Worm (Caenorhabditis elegans) whole organism, young adult: ENCODE results near the gene ndab-2.

ENCODE experiments used
- B0336.3 ChIP-seq: fragments of 200-800 bp; sonication (Bioruptor generic); IDR thresholded peaks from 2 replicates; pipeline ENCODE4 v1.3.6; 2022; ENCODE audit warnings: missing genetic modification characterization, missing compliant biosample characterization
- D2030.7 ChIP-seq: fragments of 200-800 bp; sonication (Bioruptor generic); IDR thresholded peaks from 2 replicates; pipeline ENCODE4 v1.3.6; 2022; ENCODE audit warnings: missing genetic modification reagents, missing genetic modification characterization, missing compliant biosample characterization
- F22D6.2 ChIP-seq: sonication (generic microtip); optimal IDR thresholded peaks from 2 replicates; lab custom pipeline; 2016; ENCODE audit warnings: mild to moderate bottlenecking, missing genetic modification characterization, missing compliant biosample characterization
- F39B2.1 ChIP-seq: fragments of 200-800 bp; sonication (Bioruptor generic); IDR thresholded peaks from 2 replicates; pipeline ENCODE4 v1.3.6; 2022; ENCODE audit warnings: missing genetic modification reagents, missing genetic modification characterization, missing compliant biosample characterization
- F55B11.4 ChIP-seq: sonication (generic microtip); optimal IDR thresholded peaks from 2 replicates; lab custom pipeline; 2016; ENCODE audit warnings: missing compliant biosample characterization, missing genetic modification characterization, borderline replicate concordance; ENCODE audit not compliant: insufficient read depth
- F57A8.1 ChIP-seq: fragments of 200-800 bp; sonication (Bioruptor generic); optimal IDR thresholded peaks from 2 replicates; lab custom pipeline; 2018; ENCODE audit warnings: mild to moderate bottlenecking, missing genetic modification characterization, moderate library complexity, missing compliant biosample characterization
- F57C9.4 ChIP-seq: sonication (generic microtip); optimal IDR thresholded peaks from 2 replicates; lab custom pipeline; 2017; ENCODE audit warnings: mild to moderate bottlenecking, missing genetic modification characterization, missing compliant biosample characterization
- T07F8.4 ChIP-seq: sonication (generic microtip); optimal IDR thresholded peaks from 2 replicates; lab custom pipeline; 2016; ENCODE audit warnings: mild to moderate bottlenecking, missing genetic modification characterization, moderate library complexity, missing compliant biosample characterization
- T26A5.8 ChIP-seq: sonication (generic microtip); optimal IDR thresholded peaks from 2 replicates; lab custom pipeline; 2016; ENCODE audit warnings: missing genetic modification characterization, missing compliant biosample characterization
- Y79H2A.3 ChIP-seq: fragments of 200-800 bp; sonication (Bioruptor generic); conservative IDR thresholded peaks from 2 replicates; pipeline ENCODE4 v1.3.6; 2022; ENCODE audit warnings: missing genetic modification reagents, missing genetic modification characterization, missing compliant biosample characterization
- Y95B8A.8 ChIP-seq: fragments of 200-800 bp; sonication (Bioruptor generic); IDR thresholded peaks from 2 replicates; pipeline ENCODE4 v1.3.6; 2022; ENCODE audit warnings: missing genetic modification reagents, missing genetic modification characterization, missing compliant biosample characterization
- akir-1 ChIP-seq: fragments of 200-800 bp; sonication (Bioruptor generic); optimal IDR thresholded peaks from 2 replicates; lab custom pipeline; 2018; ENCODE audit warnings: mild to moderate bottlenecking, missing genetic modification characterization, moderate library complexity, missing compliant biosample characterization
- aptf-2 ChIP-seq: fragments of 200-800 bp; sonication (Bioruptor generic); conservative IDR thresholded peaks from 2 replicates; pipeline ENCODE4 v1.3.6; 2022; ENCODE audit warnings: missing genetic modification reagents, missing genetic modification characterization, missing compliant biosample characterization
- aptf-3 ChIP-seq: fragments of 200-800 bp; sonication (Bioruptor generic); IDR thresholded peaks from 2 replicates; pipeline ENCODE4 v1.3.6; 2022; ENCODE audit warnings: missing genetic modification characterization, missing compliant biosample characterization
- atf-7 ChIP-seq: sonication (generic microtip); optimal IDR thresholded peaks from 2 replicates; lab custom pipeline; 2017; ENCODE audit warnings: mild to moderate bottlenecking, missing genetic modification characterization, missing compliant biosample characterization
- athp-1 ChIP-seq: sonication (generic microtip); optimal IDR thresholded peaks from 2 replicates; lab custom pipeline; 2017; ENCODE audit warnings: mild to moderate bottlenecking, missing genetic modification characterization, missing compliant biosample characterization
- bed-1 ChIP-seq: fragments of 200-800 bp; sonication (Bioruptor generic); IDR thresholded peaks from 2 replicates; pipeline ENCODE4 v1.3.6; 2022; ENCODE audit warnings: missing genetic modification reagents, missing genetic modification characterization, missing compliant biosample characterization
- ccch-3 ChIP-seq: fragments of 200-800 bp; sonication (Bioruptor generic); optimal IDR thresholded peaks from 2 replicates; lab custom pipeline; 2018; ENCODE audit warnings: mild to moderate bottlenecking, missing genetic modification characterization, missing compliant biosample characterization
- ceh-27 ChIP-seq: fragments of 200-800 bp; sonication (Bioruptor generic); optimal IDR thresholded peaks from 2 replicates; lab custom pipeline; 2018; ENCODE audit warnings: mild to moderate bottlenecking, missing genetic modification characterization, moderate library complexity, missing compliant biosample characterization
- die-1 ChIP-seq: sonication (generic microtip); optimal IDR thresholded peaks from 2 replicates; lab custom pipeline; 2016; ENCODE audit warnings: missing genotype, mild to moderate bottlenecking, missing genetic modification characterization, missing compliant biosample characterization
- dox-1 ChIP-seq: fragments of 200-800 bp; sonication (Bioruptor generic); IDR thresholded peaks from 2 replicates; pipeline ENCODE4 v1.3.6; 2022; ENCODE audit warnings: missing genetic modification reagents, missing genetic modification characterization, missing compliant biosample characterization
- egl-44 ChIP-seq: fragments of 200-800 bp; sonication (Bioruptor generic); IDR thresholded peaks from 2 replicates; pipeline ENCODE4 v1.3.6; 2022; ENCODE audit warnings: missing genetic modification reagents, missing genetic modification characterization, missing compliant biosample characterization
- egrh-3 ChIP-seq: fragments of 200-800 bp; sonication (Bioruptor generic); IDR thresholded peaks from 2 replicates; pipeline ENCODE4 v1.3.6; 2022; ENCODE audit warnings: missing genetic modification reagents, missing genetic modification characterization, missing compliant biosample characterization
- ets-4 ChIP-seq: fragments of 200-800 bp; sonication (Bioruptor generic); optimal IDR thresholded peaks from 2 replicates; lab custom pipeline; 2018; ENCODE audit warnings: mild to moderate bottlenecking, missing genetic modification characterization, missing compliant biosample characterization
- hlh-26 ChIP-seq: fragments of 200-800 bp; sonication (Bioruptor generic); conservative IDR thresholded peaks from 2 replicates; pipeline ENCODE4 v1.3.6; 2022; ENCODE audit warnings: missing genetic modification reagents, missing genetic modification characterization, missing compliant biosample characterization
- hrde-1 ChIP-seq: sonication (generic microtip); optimal IDR thresholded peaks from 2 replicates; lab custom pipeline; 2016; ENCODE audit warnings: missing genetic modification characterization, mild to moderate bottlenecking, missing compliant biosample characterization, moderate library complexity, missing genotype, missing genetic modification reagents, borderline replicate concordance
- let-526 ChIP-seq: fragments of 200-800 bp; sonication (Bioruptor generic); IDR thresholded peaks from 2 replicates; pipeline ENCODE4 v1.3.6; 2022; ENCODE audit warnings: missing genetic modification reagents, missing genetic modification characterization, missing compliant biosample characterization
- let-607 ChIP-seq, 2 experiments: fragments of 200-800 bp in 1 of 2; sonication (Bioruptor generic) in 1 of 2; sonication (generic microtip) in 1 of 2; optimal IDR thresholded peaks; 2 replicates each; lab custom pipeline; 2016 to 2018; ENCODE audit warnings: mild to moderate bottlenecking in 2 of 2, missing compliant biosample characterization in 2 of 2, missing genetic modification characterization in 2 of 2, moderate library complexity in 2 of 2, missing genotype in 1 of 2
- lin-26 ChIP-seq: fragments of 200-800 bp; sonication (Bioruptor generic); IDR thresholded peaks from 2 replicates; pipeline ENCODE4 v1.3.6; 2022; ENCODE audit warnings: missing genetic modification reagents, missing genetic modification characterization, missing compliant biosample characterization
- lin-40 ChIP-seq: sonication (generic microtip); optimal IDR thresholded peaks from 2 replicates; lab custom pipeline; 2016; ENCODE audit warnings: missing genetic modification characterization, mild to moderate bottlenecking, missing compliant biosample characterization, missing genotype, missing genetic modification reagents
- madf-6 ChIP-seq: fragments of 200-800 bp; sonication (Bioruptor generic); IDR thresholded peaks from 2 replicates; pipeline ENCODE4 v1.3.6; 2022; ENCODE audit warnings: missing genetic modification reagents, missing genetic modification characterization, missing compliant biosample characterization
- madf-8 ChIP-seq: fragments of 200-800 bp; sonication (Bioruptor generic); conservative IDR thresholded peaks from 2 replicates; pipeline ENCODE4 v1.3.6; 2022; ENCODE audit warnings: missing genetic modification reagents, missing genetic modification characterization, missing compliant biosample characterization
- mxl-1 ChIP-seq: sonication (generic microtip); optimal IDR thresholded peaks from 2 replicates; lab custom pipeline; 2016; ENCODE audit warnings: missing genetic modification characterization, missing compliant biosample characterization
- nhr-90 ChIP-seq: sonication (generic microtip); optimal IDR thresholded peaks from 2 replicates; lab custom pipeline; 2016; ENCODE audit warnings: missing genotype, mild to moderate bottlenecking, missing genetic modification characterization, missing compliant biosample characterization
- pbrm-1 ChIP-seq: fragments of 200-800 bp; sonication (Bioruptor generic); IDR thresholded peaks from 2 replicates; pipeline ENCODE4 v1.3.6; 2022; ENCODE audit warnings: missing genetic modification reagents, missing genetic modification characterization, missing compliant biosample characterization
- rcor-1 ChIP-seq: fragments of 200-800 bp; sonication (Bioruptor generic); IDR thresholded peaks from 2 replicates; pipeline ENCODE4 v1.3.6; 2022; ENCODE audit warnings: missing genetic modification reagents, missing genetic modification characterization, missing compliant biosample characterization
- sdz-38 ChIP-seq: sonication (generic microtip); optimal IDR thresholded peaks from 2 replicates; lab custom pipeline; 2016; ENCODE audit warnings: missing genotype, missing genetic modification characterization, missing compliant biosample characterization
- snpc-4 ChIP-seq, 5 experiments: fragments of 150-350 bp in 1 of 5; sonication (generic microtip) in 4 of 5; optimal IDR thresholded peaks; 2 replicates each; lab custom pipeline; 2014 to 2018; ENCODE audit warnings: missing genetic modification characterization in 5 of 5, missing biosample characterization in 3 of 5, antibody characterized with exemption in 2 of 5, mild to moderate bottlenecking in 2 of 5, missing compliant biosample characterization in 2 of 5, missing genotype in 2 of 5, moderate library complexity in 2 of 5, missing genetic modification reagents in 1 of 5
- somi-1 ChIP-seq: fragments of 200-800 bp; sonication (Bioruptor generic); optimal IDR thresholded peaks from 2 replicates; lab custom pipeline; 2018; ENCODE audit warnings: mild to moderate bottlenecking, missing genetic modification characterization, missing compliant biosample characterization
- sptf-2 ChIP-seq: fragments of 200-800 bp; sonication (Bioruptor generic); optimal IDR thresholded peaks from 2 replicates; lab custom pipeline; 2018; ENCODE audit warnings: mild to moderate bottlenecking, missing genetic modification characterization, missing compliant biosample characterization
- tbp1 ChIP-seq: fragments of 200-800 bp; sonication (Bioruptor generic); optimal IDR thresholded peaks from 2 replicates; lab custom pipeline; 2018; ENCODE audit warnings: mild to moderate bottlenecking, missing genetic modification characterization, missing compliant biosample characterization
- tbx-9 ChIP-seq: sonication (generic microtip); optimal IDR thresholded peaks from 2 replicates; lab custom pipeline; 2016; ENCODE audit warnings: borderline replicate concordance, missing genetic modification characterization, inconsistent platforms, missing compliant biosample characterization
- unc-130 ChIP-seq: sonication (generic microtip); optimal IDR thresholded peaks from 2 replicates; lab custom pipeline; 2016; ENCODE audit warnings: missing genetic modification reagents, missing genetic modification characterization, missing compliant biosample characterization
- unc-62 ChIP-seq: fragments of 150-350 bp; optimal IDR thresholded peaks from 2 replicates; lab custom pipeline; 2014; ENCODE audit warnings: missing biosample characterization, missing genetic modification reagents, missing genetic modification characterization
- zfh-2 ChIP-seq: fragments of 200-800 bp; sonication (Bioruptor generic); conservative IDR thresholded peaks from 2 replicates; pipeline ENCODE4 v1.3.6; 2022; ENCODE audit warnings: missing genetic modification reagents, missing genetic modification characterization, missing compliant biosample characterization
- ztf-22 ChIP-seq: fragments of 200-800 bp; sonication (Bioruptor generic); optimal IDR thresholded peaks from 2 replicates; lab custom pipeline; 2018; ENCODE audit warnings: mild to moderate bottlenecking, missing genetic modification characterization, moderate library complexity, missing compliant biosample characterization
- ztf-28 ChIP-seq: fragments of 200-800 bp; sonication (Bioruptor generic); IDR thresholded peaks from 2 replicates; pipeline ENCODE4 v1.3.6; 2022; ENCODE audit warnings: missing genetic modification reagents, missing genetic modification characterization, missing compliant biosample characterization

Gene ndab-2

ce11 chrIII:7162065-7162762, 18.3 kb upstream of the ndab-2 start, which contains the start of the genes syf-2 and K04G7.1 (continued):
- TF ChIP-seq nhr-90 (tag; lab: Kevin White, UChicago) (no peak), B0336.3 (GFP tag; lab: Robert Waterston, UW) (peak; percentile 78), F57C9.4 (tag; lab: Kevin White, UChicago) (no peak), sptf-2 (no peak), egl-44 (GFP tag; lab: Robert Waterston, UW) (no peak), unc-130 (GFP tag; lab: Kevin White, UChicago) (peak; percentile 62), ets-4 (GFP tag; lab: Kevin White, UChicago) (no peak), ccch-3 (no peak), sdz-38 (tag; lab: Kevin White, UChicago) (no peak), zfh-2 (GFP tag; lab: Robert Waterston, UW) (peak; percentile 77), hrde-1 (peak; percentile 4), egrh-3 (GFP tag; lab: Robert Waterston, UW) (no peak), F57A8.1 (GFP tag; lab: Kevin White, UChicago) (no peak), rcor-1 (GFP tag; lab: Robert Waterston, UW) (peak; percentile 88), pbrm-1 (GFP tag; lab: Robert Waterston, UW) (peak; percentile 89), aptf-3 (GFP tag; lab: Robert Waterston, UW) (no peak), F39B2.1 (GFP tag; lab: Robert Waterston, UW) (no peak), athp-1 (tag; lab: Kevin White, UChicago) (peak; percentile 57), T26A5.8 (tag; lab: Kevin White, UChicago) (no peak), Y95B8A.8 (GFP tag; lab: Robert Waterston, UW) (peak; percentile 84; the same call in 1 of the 2 replicates), unc-62 (GFP tag; lab: Kevin White, UChicago) (peak; percentile 20), madf-6 (GFP tag; lab: Robert Waterston, UW) (peak; percentile 78), atf-7 (tag; lab: Kevin White, UChicago) (peak; percentile 35), ceh-27 (GFP tag; lab: Kevin White, UChicago) (peak; percentile 69), die-1 (tag; lab: Kevin White, UChicago) (no peak), mxl-1 (tag; lab: Kevin White, UChicago) (no peak), somi-1 (GFP tag; lab: Kevin White, UChicago) (peak; percentile 12), F55B11.4 (tag; lab: Kevin White, UChicago) (no peak), T07F8.4 (tag; lab: Kevin White, UChicago) (no peak), dox-1 (GFP tag; lab: Robert Waterston, UW) (peak; percentile 95), akir-1 (GFP tag; lab: Kevin White, UChicago) (no peak), F22D6.2 (tag; lab: Kevin White, UChicago) (no peak), snpc-4 (GFP tag; optimal IDR thresholded peaks at IDR 0.05; lab: Kevin White, UChicago) (peak; percentile 77), snpc-4 (tag; optimal IDR thresholded peaks at IDR 0.05; lab: Kevin White, UChicago) (peak; percentile 50 to 81 (median 66)), tbp1 (peak; percentile 71), Y79H2A.3 (0 out of 2 replicates have a peak, but pooled peaks have one; percentile 64), let-607 (tag; optimal IDR thresholded peaks at IDR 0.05; lab: Kevin White, UChicago) (peak; percentile 65 to 78), lin-26 (no peak), D2030.7 (GFP tag; lab: Robert Waterston, UW) (peak; percentile 86), ztf-22 (GFP tag; lab: Kevin White, UChicago) (peak; percentile 7), bed-1 (GFP tag; lab: Robert Waterston, UW) (no peak), madf-8 (GFP tag; lab: Robert Waterston, UW) (peak; percentile 31; the same call in 1 of the 2 replicates), lin-40 (tag; lab: Kevin White, UChicago) (peak; percentile 79), hlh-26 (GFP tag; lab: Robert Waterston, UW) (no peak), tbx-9 (no peak), let-526 (GFP tag; lab: Robert Waterston, UW) (no peak), ztf-28 (no peak), aptf-2 (GFP tag; lab: Robert Waterston, UW) (no peak)
